Worm (Caenorhabditis elegans) whole organism, L3 larva: ENCODE results near the gene ceh-90.

Source experiments
- ceh-16 ChIP-seq: sonication (generic microtip); optimal IDR thresholded peaks from 2 replicates; lab custom pipeline; 2017; ENCODE audit warnings: missing biosample characterization, missing genetic modification characterization
- ceh-28 ChIP-seq: fragments of 150-350 bp; optimal IDR thresholded peaks from 2 replicates; lab custom pipeline; 2014; ENCODE audit warnings: missing biosample characterization, missing genetic modification reagents, missing genetic modification characterization
- fkh-10 ChIP-seq: sonication (generic microtip); optimal IDR thresholded peaks from 2 replicates; lab custom pipeline; 2017; ENCODE audit warnings: missing biosample characterization, missing genetic modification reagents, missing genetic modification characterization
- fkh-2 ChIP-seq: fragments of 150-350 bp; optimal IDR thresholded peaks from 2 replicates; lab custom pipeline; 2014; ENCODE audit warnings: missing biosample characterization, missing genetic modification reagents, missing genetic modification characterization
- lin-39 ChIP-seq: fragments of 150-350 bp; optimal IDR thresholded peaks from 2 replicates; lab custom pipeline; 2018; ENCODE audit warnings: missing biosample characterization, missing genetic modification reagents, missing genetic modification characterization
- mdl-1 ChIP-seq: fragments of 150-350 bp; optimal IDR thresholded peaks from 2 replicates; lab custom pipeline; 2014; ENCODE audit warnings: missing biosample characterization, missing genetic modification characterization
- nfya-1 ChIP-seq: sonication (generic microtip); optimal IDR thresholded peaks from 2 replicates; lab custom pipeline; 2017; ENCODE audit warnings: missing genetic modification characterization, mild to moderate bottlenecking, missing compliant biosample characterization, antibody characterized with exemption, moderate library complexity; ENCODE audit not compliant: insufficient read depth
- nhr-11 ChIP-seq: fragments of 150-350 bp; optimal IDR thresholded peaks from 2 replicates; lab custom pipeline; 2014; ENCODE audit warnings: missing biosample characterization, missing genetic modification characterization
- nhr-12 ChIP-seq: fragments of 150-350 bp; optimal IDR thresholded peaks from 2 replicates; lab custom pipeline; 2014; ENCODE audit warnings: missing biosample characterization, missing genetic modification characterization
- nhr-25 ChIP-seq: sonication (generic microtip); optimal IDR thresholded peaks from 2 replicates; lab custom pipeline; 2017; ENCODE audit warnings: missing biosample characterization, missing genetic modification characterization
- nhr-67 ChIP-seq: fragments of 150-350 bp; optimal IDR thresholded peaks from 2 replicates; lab custom pipeline; 2014; ENCODE audit warnings: missing biosample characterization, missing genetic modification characterization
- pha-4 ChIP-seq: fragments of 150-350 bp; optimal IDR thresholded peaks from 2 replicates; lab custom pipeline; 2014; ENCODE audit warnings: missing biosample characterization, missing genetic modification reagents, missing genetic modification characterization
- snpc-4 ChIP-seq: fragments of 150-350 bp; optimal IDR thresholded peaks from 2 replicates; lab custom pipeline; 2014; ENCODE audit warnings: missing biosample characterization, missing genetic modification characterization
- ztf-11 ChIP-seq: fragments of 150-350 bp; optimal IDR thresholded peaks from 2 replicates; lab custom pipeline; 2014; ENCODE audit warnings: missing biosample characterization, missing genetic modification characterization

DNA sequence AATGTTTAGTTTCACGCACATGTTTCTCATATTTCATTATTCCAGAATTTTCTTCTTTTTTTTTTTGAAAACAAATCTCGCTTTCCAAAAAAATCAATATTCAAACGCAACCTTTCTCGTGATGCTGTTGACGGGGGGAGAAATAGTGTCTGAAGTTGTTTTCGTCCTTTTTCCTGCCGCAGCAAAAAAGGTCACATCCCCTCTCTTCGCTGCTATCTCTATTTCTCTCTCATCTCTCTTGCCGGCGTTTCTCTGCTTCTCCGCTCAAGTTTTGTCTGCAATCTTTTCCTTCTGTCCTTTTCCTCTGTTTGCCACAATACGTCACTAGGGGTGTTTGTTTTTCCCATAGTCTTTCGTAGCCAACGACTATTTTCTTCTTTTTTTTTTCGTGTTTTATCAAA, 10.1 kb downstream of the ceh-90 start:
- TF ChIP-seq nhr-11 (tag; lab: Kevin White, UChicago) (peak; percentile 43), nhr-25 (tag; lab: Kevin White, UChicago) (peak; percentile 93), mdl-1 (no peak), ceh-28 (tag; lab: Kevin White, UChicago) (peak; percentile 81), nhr-12 (tag; lab: Kevin White, UChicago) (no peak), fkh-10 (GFP tag; lab: Kevin White, UChicago) (no peak), ztf-11 (tag; lab: Kevin White, UChicago) (no peak), nfya-1 (tag; lab: Kevin White, UChicago) (peak; percentile 88), lin-39 (tag; lab: Kevin White, UChicago) (peak; percentile 88), snpc-4 (tag; lab: Kevin White, UChicago) (peak; percentile 51), ceh-16 (no peak), nhr-67 (tag; lab: Kevin White, UChicago) (no peak), pha-4 (peak; percentile 97), fkh-2 (no peak)
